Worm (Caenorhabditis elegans) whole organism, L2 larva: Measurements from ENCODE around the gene C48B4.13.

Source experiments
- F13H6.1 ChIP-seq: sonication (generic microtip); optimal IDR thresholded peaks from 2 replicates; lab custom pipeline; 2016; ENCODE audit warnings: missing genetic modification characterization, missing compliant biosample characterization
- ama-1 ChIP-seq: fragments of 150-350 bp; optimal IDR thresholded peaks from 2 replicates; lab custom pipeline; 2018; ENCODE audit warnings: inconsistent platforms
- ceh-82 ChIP-seq: fragments of 150-350 bp; optimal IDR thresholded peaks from 2 replicates; lab custom pipeline; 2014; ENCODE audit warnings: missing biosample characterization, missing genetic modification characterization
- elt-3 ChIP-seq: sonication (generic microtip); optimal IDR thresholded peaks from 2 replicates; lab custom pipeline; 2017; ENCODE audit warnings: missing biosample characterization, missing genetic modification characterization
- skn-1 ChIP-seq: sonication (generic microtip); optimal IDR thresholded peaks from 2 replicates; lab custom pipeline; 2017; ENCODE audit warnings: missing biosample characterization, missing genetic modification characterization
- ztf-11 ChIP-seq: sonication (generic microtip); optimal IDR thresholded peaks from 2 replicates; lab custom pipeline; 2017; ENCODE audit warnings: missing biosample characterization, missing genetic modification characterization

ce11 chrIII:9595563-9595962 is 27.0 kb downstream of the C48B4.13 start, which contains the start of gene rom-2:
- no peak for TF ChIP-seq ztf-11 (tag; lab: Kevin White, UChicago)
- TF ChIP-seq skn-1 (tag; lab: Kevin White, UChicago), result no peak
- no peak for TF ChIP-seq ceh-82 (tag; lab: Kevin White, UChicago)
- TF ChIP-seq elt-3 (tag; lab: Kevin White, UChicago), result no peak
- no peak for TF ChIP-seq F13H6.1
- no peak for TF ChIP-seq ama-1
